Fruit fly (Drosophila melanogaster): ENCODE measurements around the gene CG42359.
A peak's percentile ranks its signal among the peaks of the same experiment; 100 is the strongest.

Gene CG42359

dm6 chr3R:19163972-19164819 lies 2.1 kb upstream of the CG42359 start, which contains the start of gene sqz (continued):
- TF ChIP-seq CG3995 (GFP tag; optimal IDR thresholded peaks at IDR 0.05): peak; percentile 40
- no peak for TF ChIP-seq grn (GFP tag; optimal IDR thresholded peaks at IDR 0.05)
- peak; percentile 80 for TF ChIP-seq yki (optimal IDR thresholded peaks at IDR 0.05)
- TF ChIP-seq Pdp1 (GFP tag; optimal IDR thresholded peaks at IDR 0.05): no peak
- TF ChIP-seq CrebB (tag; optimal IDR thresholded peaks at IDR 0.05): peak; percentile 28
- no peak for TF ChIP-seq jing (GFP tag; optimal IDR thresholded peaks at IDR 0.05)
- peak; percentile 29 for TF ChIP-seq MTF-1 (GFP tag; optimal IDR thresholded peaks at IDR 0.05; ENCODE audit: borderline replicate concordance)
- no peak for TF ChIP-seq CG5953 (GFP tag; IDR thresholded peaks at IDR 0.05)
- no peak for TF ChIP-seq CG12104 (GFP tag; optimal IDR thresholded peaks at IDR 0.05)
- no peak for TF ChIP-seq vnd (GFP tag; IDR thresholded peaks at IDR 0.05; ENCODE audit: partially characterized antibody)
- no peak for TF ChIP-seq ase (GFP tag; IDR thresholded peaks at IDR 0.05)
- peak; percentile 77 for TF ChIP-seq chm (GFP tag; IDR thresholded peaks at IDR 0.05)
- TF ChIP-seq H15 (GFP tag; IDR thresholded peaks at IDR 0.05): no peak
- TF ChIP-seq klu (GFP tag; IDR thresholded peaks at IDR 0.05): no peak; the same call in 1 of the 2 replicates
- TF ChIP-seq ab (GFP tag; optimal IDR thresholded peaks at IDR 0.05): no peak
- peak; percentile 84 for TF ChIP-seq ci (GFP tag; IDR thresholded peaks at IDR 0.05)
- TF ChIP-seq zfh2 (GFP tag; optimal IDR thresholded peaks at IDR 0.05): no peak
- peak; percentile 45 for TF ChIP-seq vvl (GFP tag; IDR thresholded peaks at IDR 0.05)
- TF ChIP-seq CG7357 (GFP tag; IDR thresholded peaks at IDR 0.05): no peak
- TF ChIP-seq BtbVII (GFP tag; optimal IDR thresholded peaks at IDR 0.05): peak; percentile 50
- TF ChIP-seq CG15479 (GFP tag; optimal IDR thresholded peaks at IDR 0.05): no peak
- peak; percentile 95 for TF ChIP-seq Jarid2 (GFP tag; optimal IDR thresholded peaks at IDR 0.05)
- TF ChIP-seq Ptx1 (GFP tag; IDR thresholded peaks at IDR 0.05): no peak
- TF ChIP-seq pfk (GFP tag; optimal IDR thresholded peaks at IDR 0.05): no peak
- TF ChIP-seq B-H2 (GFP tag; optimal IDR thresholded peaks at IDR 0.05): no peak
- peak in 1 of 2 experiments; percentile 7 for TF ChIP-seq dpn (GFP tag; optimal IDR thresholded peaks at IDR 0.05)
- TF ChIP-seq gsb-n (tag; optimal IDR thresholded peaks at IDR 0.05): peak; percentile 21
- no peak for TF ChIP-seq chif (GFP tag; optimal IDR thresholded peaks at IDR 0.05)
- peak; percentile 79 for TF ChIP-seq Drgx (GFP tag; IDR thresholded peaks at IDR 0.05)
- TF ChIP-seq CG4282 (GFP tag; optimal IDR thresholded peaks at IDR 0.05): no peak
- peak; percentile 56 for TF ChIP-seq CG9437 (GFP tag; optimal IDR thresholded peaks at IDR 0.05)
- peak; percentile 9 for TF ChIP-seq pros (GFP tag; optimal IDR thresholded peaks at IDR 0.05)
- peak; percentile 7 for TF ChIP-seq CG12219 (GFP tag; optimal IDR thresholded peaks at IDR 0.05)
- TF ChIP-seq nau (GFP tag; optimal IDR thresholded peaks at IDR 0.05): peak; percentile 74
- no peak for TF ChIP-seq Doc2 (GFP tag; IDR thresholded peaks at IDR 0.05)
- TF ChIP-seq exex (tag; optimal IDR thresholded peaks at IDR 0.05): no peak
- peak; percentile 100 for TF ChIP-seq sqz (GFP tag; optimal IDR thresholded peaks at IDR 0.05)
- TF ChIP-seq CG1792 (GFP tag; optimal IDR thresholded peaks at IDR 0.05): no peak
- TF ChIP-seq Hmr (GFP tag; optimal IDR thresholded peaks at IDR 0.05): peak; percentile 56
- no peak for TF ChIP-seq CG7372 (GFP tag; IDR thresholded peaks at IDR 0.05)
- peak; percentile 4 for TF ChIP-seq CG2712 (tag; optimal IDR thresholded peaks at IDR 0.05)
- no peak for TF ChIP-seq CG12299 (tag; optimal IDR thresholded peaks at IDR 0.05)
- TF ChIP-seq CG11560 (tag; IDR thresholded peaks at IDR 0.05): no peak
- TF ChIP-seq Hsf (GFP tag; optimal IDR thresholded peaks at IDR 0.05): no peak
- TF ChIP-seq jigr1 (GFP tag; IDR thresholded peaks at IDR 0.05): no peak
- no peak for TF ChIP-seq CG8765 (GFP tag; IDR thresholded peaks at IDR 0.05)
- TF ChIP-seq fd96Cb (tag; optimal IDR thresholded peaks at IDR 0.05): no peak
- TF ChIP-seq ara (GFP tag; IDR thresholded peaks at IDR 0.05): 0 out of 2 replicates have a peak, but pooled peaks have one; percentile 37
- TF ChIP-seq Abd-B (GFP tag; optimal IDR thresholded peaks at IDR 0.05): no peak
- TF ChIP-seq CG16779 (GFP tag; IDR thresholded peaks at IDR 0.05): no peak
